Worm (Caenorhabditis elegans): Measurements from ENCODE around the gene bath-28.

The bath-28 gene

DNA sequence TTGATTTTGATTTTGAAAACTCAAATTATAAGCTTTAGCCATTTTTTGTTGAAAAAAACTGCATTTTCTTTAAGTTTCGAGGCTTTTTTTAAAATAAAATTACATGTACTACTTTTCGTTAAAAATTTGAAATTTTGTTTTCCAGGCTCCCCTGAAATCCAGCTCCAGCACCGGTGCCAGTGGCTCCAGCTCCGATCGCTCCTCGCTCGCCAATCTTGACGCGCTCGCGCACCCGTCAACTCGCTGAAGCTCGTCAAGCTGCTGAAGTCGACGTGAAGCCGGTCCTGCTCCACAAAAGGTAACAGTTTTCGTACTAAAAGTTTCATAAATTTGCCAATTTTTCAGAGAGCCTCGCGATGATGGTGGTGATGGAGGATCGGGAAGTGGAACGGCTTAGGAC lies 3.9 kb downstream of the bath-28 start:
- TF ChIP-seq pha-4 (tag; optimal IDR thresholded peaks at IDR 0.05) (no peak), ceh-28 (tag; optimal IDR thresholded peaks at IDR 0.05) (no peak), skn-1 (tag; optimal IDR thresholded peaks at IDR 0.05) (no peak), unc-39 (tag; optimal IDR thresholded peaks at IDR 0.05) (no peak), ceh-9 (tag; optimal IDR thresholded peaks at IDR 0.05) (no peak), elt-2 (tag; optimal IDR thresholded peaks at IDR 0.05) (no peak), nhr-12 (tag; optimal IDR thresholded peaks at IDR 0.05) (no peak), eor-1 (tag; optimal IDR thresholded peaks at IDR 0.05) (no peak), ztf-11 (tag; optimal IDR thresholded peaks at IDR 0.05) (no peak), nhr-11 (tag; optimal IDR thresholded peaks at IDR 0.05) (no peak), ZK546.5 (tag; optimal IDR thresholded peaks at IDR 0.05) (no peak), mml-1 (tag; optimal IDR thresholded peaks at IDR 0.05) (no peak), nhr-28 (tag; optimal IDR thresholded peaks at IDR 0.05) (no peak), nhr-76 (tag; optimal IDR thresholded peaks at IDR 0.05) (no peak), nhr-23 (tag; optimal IDR thresholded peaks at IDR 0.05) (no peak), zag-1 (tag; optimal IDR thresholded peaks at IDR 0.05) (no peak), jun-1 (tag; optimal IDR thresholded peaks at IDR 0.05) (no peak), egl-27 (tag; optimal IDR thresholded peaks at IDR 0.05) (no peak), elt-3 (tag; optimal IDR thresholded peaks at IDR 0.05) (no peak)

- TF ChIP-seq daf-12 (tag; optimal IDR thresholded peaks at IDR 0.05) (no peak), ama-1 (optimal IDR thresholded peaks at IDR 0.05) (no peak), fos-1 (tag; optimal IDR thresholded peaks at IDR 0.05) (no peak), eor-1 (tag; optimal IDR thresholded peaks at IDR 0.05) (no peak), lsy-12 (tag; optimal IDR thresholded peaks at IDR 0.05) (no peak), elt-1 (tag; optimal IDR thresholded peaks at IDR 0.05) (no peak), nhr-12 (tag; optimal IDR thresholded peaks at IDR 0.05) (no peak), ceh-28 (tag; optimal IDR thresholded peaks at IDR 0.05) (no peak), zag-1 (tag; optimal IDR thresholded peaks at IDR 0.05) (no peak), mml-1 (tag; optimal IDR thresholded peaks at IDR 0.05) (no peak), skn-1 (tag; optimal IDR thresholded peaks at IDR 0.05) (no peak), elt-2 (tag; optimal IDR thresholded peaks at IDR 0.05) (no peak), egl-5 (tag; optimal IDR thresholded peaks at IDR 0.05) (no peak), nhr-28 (tag; optimal IDR thresholded peaks at IDR 0.05) (no peak), lin-39 (tag; optimal IDR thresholded peaks at IDR 0.05) (no peak), jun-1 (tag; optimal IDR thresholded peaks at IDR 0.05) (no peak), unc-62 (GFP tag; optimal IDR thresholded peaks at IDR 0.05) (no peak), ceh-16 (tag; optimal IDR thresholded peaks at IDR 0.05) (no peak), aly-2 (tag; optimal IDR thresholded peaks at IDR 0.05) (no peak), nhr-23 (tag; optimal IDR thresholded peaks at IDR 0.05) (no peak)
These were observed 4.5 kb downstream of the bath-28 start, which contains the start of gene F14D2.5 for ce11 chrII:3340251-3340650. F14D2.5 (plus strand) TSS chrII:3340551.

DNA sequence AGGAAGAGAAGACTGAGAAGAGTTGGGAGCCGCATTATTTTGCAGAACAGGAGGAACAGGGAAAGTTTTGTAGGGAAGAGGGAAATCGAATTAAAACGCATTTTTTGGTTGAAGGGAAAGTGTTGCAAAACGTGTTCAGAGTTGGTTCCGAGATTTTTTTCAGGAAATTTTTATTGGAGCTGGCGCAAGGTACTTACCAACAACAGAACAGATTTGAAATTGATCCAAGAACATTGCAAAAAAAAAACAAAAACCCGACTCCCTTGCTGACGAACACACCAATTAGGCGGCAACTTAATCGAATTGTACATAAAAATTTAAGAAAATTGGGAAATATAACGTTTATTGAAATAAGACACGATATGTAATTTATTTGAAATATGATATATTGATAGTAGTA lies 6.2 kb downstream of the bath-28 start, which contains the start of gene F14D2.7:
F14D2.7 (minus strand) TSS at position 101 of the 400 bp plus-strand sequence.
- no peak for TF ChIP-seq nhr-237 (tag; optimal IDR thresholded peaks at IDR 0.05)
- TF ChIP-seq ceh-16 (tag; optimal IDR thresholded peaks at IDR 0.05), result no peak
- no peak for TF ChIP-seq skn-1 (tag; optimal IDR thresholded peaks at IDR 0.05)

DNA sequence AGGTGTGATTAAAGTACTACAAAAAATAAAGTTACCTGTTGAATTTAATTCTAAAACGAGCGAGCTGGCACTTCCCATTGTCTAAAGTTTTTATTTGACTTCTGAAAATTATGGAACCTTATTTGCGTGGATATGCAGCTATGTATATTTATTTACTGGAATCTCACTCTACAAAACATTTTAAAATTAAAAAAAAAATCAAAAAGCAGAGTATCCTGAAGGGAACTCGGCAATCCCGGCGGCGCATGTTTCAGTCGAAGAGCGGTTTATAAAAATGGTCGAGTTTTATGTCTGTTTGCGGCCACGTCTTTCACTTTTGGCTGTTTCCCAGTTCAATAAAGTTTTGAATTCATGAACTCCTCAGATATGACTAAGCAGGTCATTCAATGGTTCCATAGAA lies 7.7 kb downstream of the bath-28 start, which contains the start of gene F14D2.19:
F14D2.19 (minus strand) TSS at position 101 of the 400 bp plus-strand sequence.
- TF ChIP-seq ceh-16 (tag; optimal IDR thresholded peaks at IDR 0.05), result no peak
- no peak for TF ChIP-seq egl-5 (tag; optimal IDR thresholded peaks at IDR 0.05)
- no peak for TF ChIP-seq ceh-28 (tag; optimal IDR thresholded peaks at IDR 0.05)
- no peak for TF ChIP-seq R02D3.7 (tag; optimal IDR thresholded peaks at IDR 0.05)
- no peak for TF ChIP-seq fkh-2 (tag; optimal IDR thresholded peaks at IDR 0.05)
- no peak for TF ChIP-seq nhr-23 (tag; optimal IDR thresholded peaks at IDR 0.05)
- TF ChIP-seq ceh-9 (tag; optimal IDR thresholded peaks at IDR 0.05), result no peak
- no peak for TF ChIP-seq elt-2 (tag; optimal IDR thresholded peaks at IDR 0.05)
- no peak for TF ChIP-seq nhr-11 (tag; optimal IDR thresholded peaks at IDR 0.05)
- no peak for TF ChIP-seq fos-1 (tag; optimal IDR thresholded peaks at IDR 0.05)
- no peak for TF ChIP-seq pqm-1 (tag; optimal IDR thresholded peaks at IDR 0.05)

DNA sequence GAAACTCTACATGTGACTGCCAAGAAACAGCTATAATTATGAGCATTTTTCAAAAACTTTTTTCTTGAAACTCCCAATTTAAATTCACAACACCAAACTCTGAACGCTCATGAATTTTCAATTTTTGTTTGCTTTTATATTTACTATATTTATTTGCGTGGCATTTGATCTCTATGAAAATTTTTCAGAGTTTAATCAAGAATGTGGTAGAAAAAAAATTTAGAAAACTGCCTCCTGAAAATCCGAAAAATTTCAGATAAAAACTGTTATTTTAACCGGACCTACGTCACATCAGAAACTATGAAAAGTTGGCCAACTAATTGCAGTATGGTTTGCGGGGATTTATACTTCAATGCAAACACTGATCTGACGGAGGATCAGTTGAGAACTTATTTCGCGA lies 12.7 kb downstream of the bath-28 start, which contains the start of gene irld-27:
irld-27 (plus strand) TSS at position 301 of the 400 bp plus-strand sequence.
- no peak for TF ChIP-seq ZK546.5 (tag; optimal IDR thresholded peaks at IDR 0.05)
- TF ChIP-seq lin-39 (tag; optimal IDR thresholded peaks at IDR 0.05), result no peak
- TF ChIP-seq ceh-16 (tag; optimal IDR thresholded peaks at IDR 0.05), result no peak
- TF ChIP-seq ztf-11 (tag; optimal IDR thresholded peaks at IDR 0.05), result no peak
- no peak for TF ChIP-seq fkh-10 (GFP tag; optimal IDR thresholded peaks at IDR 0.05)
- no peak for TF ChIP-seq lin-15B (tag; optimal IDR thresholded peaks at IDR 0.05)
- TF ChIP-seq nhr-25 (tag; optimal IDR thresholded peaks at IDR 0.05), result no peak
- TF ChIP-seq elt-2 (tag; optimal IDR thresholded peaks at IDR 0.05), result no peak
- no peak for TF ChIP-seq pqm-1 (tag; optimal IDR thresholded peaks at IDR 0.05)

Measured in whole organism, L3 larva.